Worm (Caenorhabditis elegans) whole organism, mixed stage, embryonic: ENCODE results near the gene srw-120.

ENCODE experiments used
- M03D4.4 ChIP-seq: sonication (generic microtip); optimal IDR thresholded peaks from 2 replicates; lab custom pipeline; 2017; ENCODE audit warnings: mild to moderate bottlenecking, missing genetic modification characterization, missing compliant biosample characterization
- bed-3 ChIP-seq: fragments of 200-800 bp; sonication (Bioruptor generic); optimal IDR thresholded peaks from 3 replicates; lab custom pipeline; 2018; ENCODE audit warnings: mild to moderate bottlenecking, missing genetic modification characterization, moderate library complexity, missing compliant biosample characterization
- ceh-39 ChIP-seq: fragments of 150-350 bp; optimal IDR thresholded peaks from 2 replicates; lab custom pipeline; 2014; ENCODE audit warnings: missing biosample characterization, missing genetic modification characterization
- ceh-43 ChIP-seq: fragments of 200-800 bp; sonication (Bioruptor generic); optimal IDR thresholded peaks from 2 replicates; lab custom pipeline; 2018; ENCODE audit warnings: mild to moderate bottlenecking, missing genetic modification characterization, moderate library complexity, missing compliant biosample characterization
- ceh-83 ChIP-seq: fragments of 200-800 bp; sonication (Bioruptor generic); optimal IDR thresholded peaks from 2 replicates; lab custom pipeline; 2018; ENCODE audit warnings: mild to moderate bottlenecking, missing genetic modification characterization, missing compliant biosample characterization
- ces-1 ChIP-seq: fragments of 150-350 bp; optimal IDR thresholded peaks from 2 replicates; lab custom pipeline; 2014; ENCODE audit warnings: missing biosample characterization, missing genetic modification reagents, missing genetic modification characterization
- cnd-1 ChIP-seq: fragments of 200-800 bp; sonication (Bioruptor generic); optimal IDR thresholded peaks from 2 replicates; lab custom pipeline; 2018; ENCODE audit warnings: mild to moderate bottlenecking, missing genetic modification characterization, missing compliant biosample characterization
- drap-1 ChIP-seq: fragments of 200-800 bp; sonication (Bioruptor generic); optimal IDR thresholded peaks from 3 replicates; lab custom pipeline; 2018; ENCODE audit warnings: mild to moderate bottlenecking, missing genetic modification characterization, missing compliant biosample characterization
- elt-1 ChIP-seq: sonication (generic microtip); optimal IDR thresholded peaks from 2 replicates; lab custom pipeline; 2017; ENCODE audit warnings: missing genetic modification characterization, mild to moderate bottlenecking, missing compliant biosample characterization, antibody characterized with exemption, moderate library complexity, borderline replicate concordance; ENCODE audit not compliant: insufficient read depth
- elt-3 ChIP-seq: fragments of 150-350 bp; optimal IDR thresholded peaks from 2 replicates; lab custom pipeline; 2014; ENCODE audit warnings: missing biosample characterization, missing genetic modification characterization
- flh-1 ChIP-seq: fragments of 200-800 bp; sonication (Bioruptor generic); optimal IDR thresholded peaks from 2 replicates; lab custom pipeline; 2018; ENCODE audit warnings: mild to moderate bottlenecking, missing genetic modification characterization, moderate library complexity, missing compliant biosample characterization
- ham-2 ChIP-seq: fragments of 200-800 bp; sonication (Bioruptor generic); optimal IDR thresholded peaks from 2 replicates; lab custom pipeline; 2018; ENCODE audit warnings: mild to moderate bottlenecking, missing genetic modification characterization, missing compliant biosample characterization
- hlh-1 ChIP-seq: fragments of 150-350 bp; optimal IDR thresholded peaks from 2 replicates; lab custom pipeline; 2014; ENCODE audit warnings: missing biosample characterization, missing genetic modification reagents, missing genetic modification characterization
- lin-13 ChIP-seq: fragments of 150-350 bp; optimal IDR thresholded peaks from 2 replicates; lab custom pipeline; 2014; ENCODE audit warnings: missing biosample characterization, missing genetic modification characterization
- lin-32 ChIP-seq: fragments of 200-800 bp; sonication (Bioruptor generic); optimal IDR thresholded peaks from 2 replicates; lab custom pipeline; 2018; ENCODE audit warnings: mild to moderate bottlenecking, missing genetic modification characterization, missing compliant biosample characterization
- mep-1 ChIP-seq: fragments of 150-350 bp; optimal IDR thresholded peaks from 2 replicates; lab custom pipeline; 2017; ENCODE audit warnings: missing biosample characterization, missing genetic modification reagents, missing genetic modification characterization, inconsistent platforms
- mls-2 ChIP-seq: sonication (generic microtip); optimal IDR thresholded peaks from 2 replicates; lab custom pipeline; 2016; ENCODE audit warnings: mild to moderate bottlenecking, missing genetic modification characterization, moderate library complexity, missing compliant biosample characterization
- nhr-237 ChIP-seq: fragments of 150-350 bp; optimal IDR thresholded peaks from 2 replicates; lab custom pipeline; 2014; ENCODE audit warnings: missing biosample characterization, missing genetic modification characterization
- nhr-28 ChIP-seq: fragments of 150-350 bp; optimal IDR thresholded peaks from 2 replicates; lab custom pipeline; 2014; ENCODE audit warnings: missing biosample characterization, missing genetic modification characterization
- nhr-76 ChIP-seq: sonication (generic microtip); optimal IDR thresholded peaks from 2 replicates; lab custom pipeline; 2017; ENCODE audit warnings: missing biosample characterization, missing genetic modification characterization
- pha-4 ChIP-seq: fragments of 150-350 bp; optimal IDR thresholded peaks from 2 replicates; lab custom pipeline; 2018; ENCODE audit warnings: missing biosample characterization, missing genetic modification reagents, missing genetic modification characterization
- sem-2 ChIP-seq: fragments of 200-800 bp; sonication (Bioruptor generic); optimal IDR thresholded peaks from 2 replicates; lab custom pipeline; 2018; ENCODE audit warnings: mild to moderate bottlenecking, missing genetic modification characterization, missing compliant biosample characterization
- sptf-1 ChIP-seq: sonication (generic microtip); optimal IDR thresholded peaks from 2 replicates; lab custom pipeline; 2017; ENCODE audit warnings: mild to moderate bottlenecking, missing genetic modification characterization, moderate library complexity, missing compliant biosample characterization
- tbx-8 ChIP-seq: fragments of 200-800 bp; sonication (Bioruptor generic); optimal IDR thresholded peaks from 2 replicates; lab custom pipeline; 2018; ENCODE audit warnings: mild to moderate bottlenecking, missing genetic modification characterization, moderate library complexity, missing compliant biosample characterization
- unc-120 ChIP-seq: sonication (generic microtip); optimal IDR thresholded peaks from 2 replicates; lab custom pipeline; 2017; ENCODE audit warnings: missing genetic modification characterization, missing compliant biosample characterization; ENCODE audit not compliant: poor library complexity, severe bottlenecking
- unc-39 ChIP-seq: fragments of 150-350 bp; optimal IDR thresholded peaks from 2 replicates; lab custom pipeline; 2014; ENCODE audit warnings: missing biosample characterization, missing genetic modification characterization
- unc-62 ChIP-seq: fragments of 150-350 bp; optimal IDR thresholded peaks from 2 replicates; lab custom pipeline; 2014; ENCODE audit warnings: missing biosample characterization, missing genetic modification reagents, missing genetic modification characterization
- zip-8 ChIP-seq: fragments of 150-350 bp; optimal IDR thresholded peaks from 2 replicates; lab custom pipeline; 2014; ENCODE audit warnings: missing biosample characterization, missing genetic modification characterization
- ztf-11 ChIP-seq: fragments of 150-350 bp; optimal IDR thresholded peaks from 2 replicates; lab custom pipeline; 2014; ENCODE audit warnings: missing biosample characterization, missing genetic modification characterization

srw-120 gene

ce11 chrV:2996105-2996504, at the start of gene srw-120:
Gene srw-120 (minus strand): TSS chrV:2996205.
- no peak for TF ChIP-seq unc-120 (tag; lab: Kevin White, UChicago)
- TF ChIP-seq M03D4.4 (tag; lab: Kevin White, UChicago), result no peak
- TF ChIP-seq ceh-83 (GFP tag; lab: Kevin White, UChicago), result no peak
- no peak for TF ChIP-seq unc-62
- TF ChIP-seq sem-2 (GFP tag; lab: Kevin White, UChicago), result no peak
- TF ChIP-seq nhr-76, result no peak
- no peak for TF ChIP-seq nhr-237
- TF ChIP-seq lin-13 (tag; lab: Kevin White, UChicago), result no peak
- TF ChIP-seq hlh-1 (tag; lab: Kevin White, UChicago), result no peak
- TF ChIP-seq tbx-8, result no peak

ce11 chrV:3044837-3045236, 48.8 kb upstream of the srw-120 start, which contains the start of gene F59D6.1:
Gene F59D6.1 (plus strand): TSS chrV:3045137.
- no peak for TF ChIP-seq nhr-76
- TF ChIP-seq mls-2 (tag; lab: Kevin White, UChicago), result no peak
- TF ChIP-seq drap-1 (GFP tag; lab: Kevin White, UChicago), result no peak
- TF ChIP-seq unc-120 (tag; lab: Kevin White, UChicago), result no peak
- TF ChIP-seq sptf-1 (tag; lab: Kevin White, UChicago), result no peak
- no peak for TF ChIP-seq hlh-1 (tag; lab: Kevin White, UChicago)
- TF ChIP-seq ceh-83 (GFP tag; lab: Kevin White, UChicago), result no peak
- TF ChIP-seq ceh-39, result no peak

- TF ChIP-seq ces-1 (GFP tag; lab: Kevin White, UChicago) (no peak), bed-3 (no peak), lin-13 (tag; lab: Kevin White, UChicago) (no peak), zip-8 (no peak), unc-62 (no peak), ztf-11 (tag; lab: Kevin White, UChicago) (no peak), flh-1 (GFP tag; lab: Kevin White, UChicago) (no peak), pha-4 (no peak), hlh-1 (tag; lab: Kevin White, UChicago) (no peak), M03D4.4 (tag; lab: Kevin White, UChicago) (no peak), lin-32 (no peak), cnd-1 (tag; lab: Kevin White, UChicago) (no peak), ceh-83 (GFP tag; lab: Kevin White, UChicago) (no peak)
Observed at ce11 chrV:3040930-3041329, 44.9 kb upstream of the srw-120 start.

- no peak for TF ChIP-seq unc-39
- no peak for TF ChIP-seq hlh-1 (tag; lab: Kevin White, UChicago)
- no peak for TF ChIP-seq M03D4.4 (tag; lab: Kevin White, UChicago)
- TF ChIP-seq nhr-76, result no peak
- TF ChIP-seq elt-3, result no peak
- no peak for TF ChIP-seq mep-1 (tag; lab: Kevin White, UChicago)
- no peak for TF ChIP-seq ham-2
- TF ChIP-seq unc-120 (tag; lab: Kevin White, UChicago), result no peak
- no peak for TF ChIP-seq cnd-1 (tag; lab: Kevin White, UChicago)
- no peak for TF ChIP-seq nhr-28 (tag; lab: Kevin White, UChicago)
Observed at ce11 chrV:3039282-3039681, 43.3 kb upstream of the srw-120 start, which contains the start of gene chpf-2. Gene chpf-2 (minus strand): TSS chrV:3039382.

- TF ChIP-seq elt-3, result no peak
- TF ChIP-seq drap-1 (GFP tag; lab: Kevin White, UChicago), result no peak
Observed at ce11 chrV:3038058-3038457, 42.1 kb upstream of the srw-120 start.

ce11 chrV:3034236-3034635, 38.2 kb upstream of the srw-120 start, which contains the start of gene srw-8:
Gene srw-8 (minus strand): TSS chrV:3034336.
- TF ChIP-seq ceh-43 (GFP tag; lab: Kevin White, UChicago), result no peak
- TF ChIP-seq sptf-1 (tag; lab: Kevin White, UChicago), result no peak
- no peak for TF ChIP-seq sem-2 (GFP tag; lab: Kevin White, UChicago)
- no peak for TF ChIP-seq drap-1 (GFP tag; lab: Kevin White, UChicago)
- TF ChIP-seq ham-2, result no peak
- no peak for TF ChIP-seq elt-1
